Worm (Caenorhabditis elegans): ENCODE data around the gene inos-1.

inos-1 gene

DNA sequence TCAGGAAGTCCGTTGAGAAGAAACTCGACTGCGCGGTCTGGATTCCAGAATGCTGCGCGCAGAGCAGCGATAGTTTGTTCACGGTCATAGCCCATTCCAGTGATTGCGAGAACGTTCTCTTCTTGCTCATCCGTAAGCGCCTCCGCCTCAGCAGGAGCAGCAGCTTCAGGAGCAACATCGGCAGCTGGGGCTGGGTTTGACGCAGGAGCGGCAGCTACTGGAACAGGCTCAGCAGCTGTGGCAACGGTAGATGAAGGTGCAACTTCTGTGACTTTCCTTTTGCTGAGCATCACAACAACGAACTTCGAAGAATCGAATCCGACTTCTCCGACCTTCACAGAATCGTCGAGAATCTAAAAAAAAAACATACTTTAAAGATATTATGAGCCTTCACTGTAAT, 48.0 kb downstream of the inos-1 start:
- TF ChIP-seq lsy-12 (tag; optimal IDR thresholded peaks at IDR 0.05): no peak
- no peak for TF ChIP-seq fos-1 (tag; optimal IDR thresholded peaks at IDR 0.05)
- TF ChIP-seq sea-2 (GFP tag; optimal IDR thresholded peaks at IDR 0.05): no peak
- TF ChIP-seq pqm-1 (tag; optimal IDR thresholded peaks at IDR 0.05): no peak
- no peak for TF ChIP-seq unc-62 (GFP tag; optimal IDR thresholded peaks at IDR 0.05)
- no peak for TF ChIP-seq nhr-77 (tag; optimal IDR thresholded peaks at IDR 0.05)
- no peak for TF ChIP-seq elt-2 (tag; optimal IDR thresholded peaks at IDR 0.05)
- no peak for TF ChIP-seq skn-1 (tag; optimal IDR thresholded peaks at IDR 0.05)

DNA sequence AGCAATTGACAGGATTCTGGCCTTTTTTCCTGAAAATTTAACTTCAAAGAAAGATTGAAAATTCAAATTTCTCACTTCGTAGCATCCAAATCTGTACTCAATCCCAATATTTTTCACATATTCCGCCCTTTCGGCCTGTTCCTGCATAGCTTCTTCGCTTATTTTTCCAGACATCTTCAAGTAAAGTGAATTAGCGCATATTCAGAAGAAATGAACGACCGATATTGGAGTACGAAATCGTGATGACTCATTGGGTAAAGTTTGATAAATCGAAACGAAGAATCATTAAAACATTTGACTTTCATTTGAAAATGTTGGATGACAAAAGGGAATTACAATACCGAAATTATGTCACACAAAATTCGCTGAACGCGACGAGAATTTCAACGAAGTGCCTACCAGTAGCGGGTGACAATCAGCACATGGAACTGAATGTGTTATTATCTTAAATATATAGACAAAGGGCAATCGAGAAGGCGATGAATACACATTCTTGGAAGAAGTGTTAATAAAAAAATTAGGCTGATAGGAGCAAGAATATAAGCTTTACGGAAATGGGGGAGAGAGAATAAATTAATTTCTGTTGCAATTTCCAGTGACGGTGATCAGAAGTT, 49.0 kb downstream of the inos-1 start, which contains the start of gene coa-7:
Gene coa-7, minus strand, starts transcription at position 174 of the 614 bp plus-strand sequence.
- peak; percentile 44 for TF ChIP-seq aly-2 (tag; optimal IDR thresholded peaks at IDR 0.05)
- TF ChIP-seq elt-2 (tag; optimal IDR thresholded peaks at IDR 0.05): peak; percentile 20
- no peak for TF ChIP-seq ztf-11 (tag; optimal IDR thresholded peaks at IDR 0.05)
- no peak for TF ChIP-seq fos-1 (tag; optimal IDR thresholded peaks at IDR 0.05)
- no peak for TF ChIP-seq elt-1 (tag; optimal IDR thresholded peaks at IDR 0.05)
- no peak for TF ChIP-seq fkh-2 (tag; optimal IDR thresholded peaks at IDR 0.05)
- TF ChIP-seq snpc-4 (tag; optimal IDR thresholded peaks at IDR 0.05): no peak
- TF ChIP-seq nhr-43 (tag; optimal IDR thresholded peaks at IDR 0.05; ENCODE audit: poor library complexity, severe bottlenecking): peak; percentile 38
- TF ChIP-seq unc-39 (tag; optimal IDR thresholded peaks at IDR 0.05): no peak
- TF ChIP-seq skn-1 (tag; optimal IDR thresholded peaks at IDR 0.05): no peak
- no peak for TF ChIP-seq nhr-23 (tag; optimal IDR thresholded peaks at IDR 0.05)
- TF ChIP-seq ZK546.5 (tag; optimal IDR thresholded peaks at IDR 0.05): no peak

DNA sequence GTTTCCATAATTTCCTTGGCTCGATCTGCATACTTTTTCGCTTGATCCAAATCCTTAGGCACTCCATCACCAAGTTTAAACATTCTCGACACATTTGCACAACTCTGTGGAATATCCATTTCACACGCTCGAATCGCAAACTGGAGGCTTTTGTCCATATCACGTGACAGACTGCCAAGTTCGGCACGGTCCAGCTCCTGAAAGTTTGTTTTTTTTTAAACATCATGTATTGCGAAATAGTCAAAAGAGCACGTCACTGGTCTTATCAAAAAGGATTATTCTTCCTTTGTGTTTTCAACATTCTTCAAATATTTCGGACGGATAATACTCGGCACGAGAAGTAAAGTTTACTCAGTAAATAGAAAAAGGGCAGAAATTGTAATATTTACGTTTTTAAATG, 50.9 kb downstream of the inos-1 start:
- TF ChIP-seq elt-2 (tag; optimal IDR thresholded peaks at IDR 0.05) (peak; percentile 19), nhr-11 (tag; optimal IDR thresholded peaks at IDR 0.05) (no peak), pha-4 (tag; optimal IDR thresholded peaks at IDR 0.05) (peak; percentile 77), jun-1 (tag; optimal IDR thresholded peaks at IDR 0.05) (peak; percentile 4)

All from whole organism, L3 larva.